Worm (Caenorhabditis elegans) whole organism, early embryonic: ENCODE data around the gene nhr-164.

ENCODE experiments used
- ama-1 ChIP-seq: fragments of 150-350 bp; optimal IDR thresholded peaks from 2 replicates; lab custom pipeline; 2014
- ets-7 ChIP-seq: sonication (generic microtip); optimal IDR thresholded peaks from 2 replicates; lab custom pipeline; 2016; ENCODE audit warnings: missing genotype, missing genetic modification characterization, missing compliant biosample characterization
- hmbx-1 ChIP-seq: sonication (generic microtip); optimal IDR thresholded peaks from 2 replicates; lab custom pipeline; 2016; ENCODE audit warnings: mild to moderate bottlenecking, missing genetic modification characterization, missing compliant biosample characterization
- scrt-1 ChIP-seq: fragments of 200-800 bp; sonication (Bioruptor generic); IDR thresholded peaks from 2 replicates; pipeline ENCODE4 v1.3.6; 2022; ENCODE audit warnings: missing genetic modification characterization, missing compliant biosample characterization
- sea-1 ChIP-seq: fragments of 200-800 bp; sonication (Bioruptor generic); conservative IDR thresholded peaks from 2 replicates; pipeline ENCODE4 v1.3.6; 2022; ENCODE audit warnings: missing genetic modification characterization, missing compliant biosample characterization

ce11 chrV:15259904-15260303, 24.3 kb upstream of the nhr-164 start, which contains the start of gene M01B2.8:
- TF ChIP-seq hmbx-1 (no peak), ama-1 (lab: Kevin White, UChicago) (no peak), scrt-1 (GFP tag; lab: Robert Waterston, UW) (no peak), sea-1 (GFP tag; lab: Robert Waterston, UW) (no peak), ets-7 (tag; lab: Kevin White, UChicago) (no peak)
